Worm (Caenorhabditis elegans) whole organism, L1 larva: ENCODE measurements around the gene erp-44.3.

Source experiments
- ama-1 ChIP-seq: fragments of 150-350 bp; optimal IDR thresholded peaks from 2 replicates; lab custom pipeline; 2014
- lin-13 ChIP-seq: fragments of 150-350 bp; optimal IDR thresholded peaks from 2 replicates; lab custom pipeline; 2014; ENCODE audit warnings: missing biosample characterization, missing genetic modification reagents, missing genetic modification characterization
- skn-1 ChIP-seq: fragments of 150-350 bp; optimal IDR thresholded peaks from 2 replicates; lab custom pipeline; 2014; ENCODE audit warnings: missing biosample characterization, missing genetic modification characterization
- unc-62 ChIP-seq: fragments of 150-350 bp; optimal IDR thresholded peaks from 2 replicates; lab custom pipeline; 2014; ENCODE audit warnings: missing biosample characterization, missing genetic modification reagents, missing genetic modification characterization
- xbp-1 ChIP-seq: sonication (generic microtip); optimal IDR thresholded peaks from 2 replicates; lab custom pipeline; 2016; ENCODE audit warnings: missing genetic modification characterization, missing compliant biosample characterization
- ztf-11 ChIP-seq, 2 experiments: sonication (generic microtip); optimal IDR thresholded peaks; 2 replicates each; lab custom pipeline; 2016 to 2017; ENCODE audit warnings: missing genetic modification characterization in 2 of 2, missing biosample characterization in 1 of 2, missing compliant biosample characterization in 1 of 2

DNA sequence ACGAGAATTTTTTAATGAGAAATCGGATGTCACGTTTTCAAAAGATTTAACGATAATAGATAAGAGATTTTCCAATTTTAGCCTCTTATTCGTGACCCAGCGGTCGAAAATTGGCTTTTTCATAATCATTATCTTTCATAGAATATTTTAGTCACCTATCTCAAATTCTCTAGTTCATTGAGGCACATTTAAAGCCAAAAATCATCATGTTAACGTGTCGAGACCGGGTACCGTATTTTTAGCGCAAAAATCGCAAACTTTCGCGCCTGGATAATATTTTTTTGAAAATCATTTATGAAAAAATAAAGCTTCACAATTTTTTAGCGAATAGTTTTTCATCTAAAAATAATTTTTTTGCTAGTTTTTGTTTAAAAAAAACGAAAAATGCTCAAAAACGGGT, 43.5 kb downstream of the erp-44.3 start, which contains the start of gene B0218.7:
- no peak for TF ChIP-seq xbp-1
- TF ChIP-seq unc-62, result no peak
- TF ChIP-seq lin-13 (GFP tag; lab: Kevin White, UChicago), result no peak
- no peak for TF ChIP-seq skn-1
- no peak for TF ChIP-seq ztf-11 (tag; optimal IDR thresholded peaks at IDR 0.05; lab: Kevin White, UChicago)
- TF ChIP-seq ama-1 (lab: Kevin White, UChicago), result no peak
